Fruit fly (Drosophila melanogaster) whole organism, adult: ENCODE data around the gene ppk30.

Source experiments
- CG7101 ChIP-seq: fragments of 200-800 bp; sonication (Bioruptor generic); optimal IDR thresholded peaks from 2 replicates; lab custom pipeline; 2018; ENCODE audit warnings: missing biosample characterization, mild to moderate bottlenecking, missing genetic modification characterization, moderate library complexity
- kay ChIP-seq: fragments of 200-800 bp; sonication (Bioruptor generic); peaks from one replicate; lab custom pipeline; 2016; ENCODE audit warnings: missing biosample characterization, missing genetic modification characterization, borderline replicate concordance
- toe ChIP-seq: fragments of 200-800 bp; sonication (Bioruptor generic); optimal IDR thresholded peaks from 2 replicates; lab custom pipeline; 2016; ENCODE audit warnings: missing biosample characterization, missing genetic modification characterization

- peak; percentile 38 for TF ChIP-seq toe (GFP tag; lab: Kevin White, UChicago)
- no peak for TF ChIP-seq kay
- TF ChIP-seq CG7101 = no peak
Measured at dm6 chr3R:29716782-29717317, 47.9 kb downstream of the ppk30 start, which contains the start of gene Obp99b.
